Worm (Caenorhabditis elegans) whole organism, L3 larva: ENCODE results near the gene srlf-1.

Experiments used
- ZK546.5 ChIP-seq: sonication (generic microtip); optimal IDR thresholded peaks from 2 replicates; lab custom pipeline; 2017; ENCODE audit warnings: missing biosample characterization, missing genetic modification characterization
- aly-2 ChIP-seq: fragments of 150-350 bp; optimal IDR thresholded peaks from 2 replicates; lab custom pipeline; 2014; ENCODE audit warnings: missing biosample characterization, missing genetic modification characterization
- ama-1 ChIP-seq: fragments of 150-350 bp; optimal IDR thresholded peaks from 2 replicates; lab custom pipeline; 2018
- ceh-16 ChIP-seq: sonication (generic microtip); optimal IDR thresholded peaks from 2 replicates; lab custom pipeline; 2017; ENCODE audit warnings: missing biosample characterization, missing genetic modification characterization
- ceh-82 ChIP-seq: fragments of 150-350 bp; optimal IDR thresholded peaks from 2 replicates; lab custom pipeline; 2014; ENCODE audit warnings: missing biosample characterization, missing genetic modification characterization
- ceh-9 ChIP-seq: sonication (generic microtip); optimal IDR thresholded peaks from 2 replicates; lab custom pipeline; 2018; ENCODE audit warnings: missing biosample characterization, missing genetic modification characterization
- egl-5 ChIP-seq: fragments of 150-350 bp; optimal IDR thresholded peaks from 2 replicates; lab custom pipeline; 2017; ENCODE audit warnings: missing biosample characterization, missing genetic modification reagents, missing genetic modification characterization, inconsistent platforms
- elt-3 ChIP-seq, 3 experiments: fragments of 150-350 bp in 1 of 3; sonication (generic microtip) in 2 of 3; optimal IDR thresholded peaks; 2 replicates in 2 of 3; 4 replicates in 1 of 3; lab custom pipeline; 2014 to 2017; ENCODE audit warnings: missing biosample characterization in 3 of 3, missing genetic modification characterization in 3 of 3
- fkh-2 ChIP-seq: fragments of 150-350 bp; optimal IDR thresholded peaks from 2 replicates; lab custom pipeline; 2014; ENCODE audit warnings: missing biosample characterization, missing genetic modification reagents, missing genetic modification characterization
- fos-1 ChIP-seq: fragments of 150-350 bp; optimal IDR thresholded peaks from 2 replicates; lab custom pipeline; 2014; ENCODE audit warnings: missing biosample characterization, missing genetic modification characterization
- hmg-11 ChIP-seq: sonication (generic microtip); optimal IDR thresholded peaks from 2 replicates; lab custom pipeline; 2016; ENCODE audit warnings: missing genetic modification characterization, missing compliant biosample characterization
- jun-1 ChIP-seq: fragments of 150-350 bp; optimal IDR thresholded peaks from 2 replicates; lab custom pipeline; 2014; ENCODE audit warnings: missing biosample characterization, missing genetic modification reagents, missing genetic modification characterization
- lin-39 ChIP-seq: fragments of 150-350 bp; optimal IDR thresholded peaks from 2 replicates; lab custom pipeline; 2018; ENCODE audit warnings: missing biosample characterization, missing genetic modification reagents, missing genetic modification characterization
- mml-1 ChIP-seq: fragments of 150-350 bp; sonication (generic microtip); optimal IDR thresholded peaks from 3 replicates; lab custom pipeline; 2014; ENCODE audit warnings: missing biosample characterization, missing genetic modification characterization
- nfya-1 ChIP-seq: sonication (generic microtip); optimal IDR thresholded peaks from 2 replicates; lab custom pipeline; 2017; ENCODE audit warnings: missing genetic modification characterization, mild to moderate bottlenecking, missing compliant biosample characterization, antibody characterized with exemption, moderate library complexity; ENCODE audit not compliant: insufficient read depth
- nhr-11 ChIP-seq: fragments of 150-350 bp; optimal IDR thresholded peaks from 2 replicates; lab custom pipeline; 2014; ENCODE audit warnings: missing biosample characterization, missing genetic modification characterization
- nhr-23 ChIP-seq: fragments of 150-350 bp; optimal IDR thresholded peaks from 2 replicates; lab custom pipeline; 2014; ENCODE audit warnings: missing biosample characterization, missing genetic modification reagents, missing genetic modification characterization
- nhr-237 ChIP-seq: fragments of 150-350 bp; optimal IDR thresholded peaks from 2 replicates; lab custom pipeline; 2014; ENCODE audit warnings: missing biosample characterization, missing genetic modification characterization
- nhr-25 ChIP-seq: sonication (generic microtip); optimal IDR thresholded peaks from 2 replicates; lab custom pipeline; 2017; ENCODE audit warnings: missing biosample characterization, missing genetic modification characterization
- nhr-28 ChIP-seq: fragments of 150-350 bp; optimal IDR thresholded peaks from 2 replicates; lab custom pipeline; 2014; ENCODE audit warnings: missing biosample characterization, missing genetic modification characterization
- nhr-43 ChIP-seq: sonication (generic microtip); optimal IDR thresholded peaks from 2 replicates; lab custom pipeline; 2016; ENCODE audit warnings: mild to moderate bottlenecking, missing genetic modification characterization, missing compliant biosample characterization; ENCODE audit not compliant: poor library complexity, severe bottlenecking
- nhr-67 ChIP-seq: fragments of 150-350 bp; optimal IDR thresholded peaks from 2 replicates; lab custom pipeline; 2014; ENCODE audit warnings: missing biosample characterization, missing genetic modification characterization
- pha-4 ChIP-seq: fragments of 150-350 bp; optimal IDR thresholded peaks from 2 replicates; lab custom pipeline; 2014; ENCODE audit warnings: missing biosample characterization, missing genetic modification reagents, missing genetic modification characterization
- pqm-1 ChIP-seq: fragments of 150-350 bp; optimal IDR thresholded peaks from 2 replicates; lab custom pipeline; 2017; ENCODE audit warnings: missing biosample characterization, missing genetic modification characterization, inconsistent platforms
- sea-2 ChIP-seq: fragments of 150-350 bp; sonication (generic microtip); optimal IDR thresholded peaks from 4 replicates; lab custom pipeline; 2014; ENCODE audit warnings: missing biosample characterization, missing genetic modification reagents, missing genetic modification characterization
- skn-1 ChIP-seq: fragments of 150-350 bp; optimal IDR thresholded peaks from 2 replicates; lab custom pipeline; 2014; ENCODE audit warnings: missing biosample characterization, missing genetic modification characterization
- snpc-4 ChIP-seq: fragments of 150-350 bp; optimal IDR thresholded peaks from 2 replicates; lab custom pipeline; 2014; ENCODE audit warnings: missing biosample characterization, missing genetic modification characterization
- unc-39 ChIP-seq: sonication (generic microtip); optimal IDR thresholded peaks from 4 replicates; lab custom pipeline; 2017; ENCODE audit warnings: missing biosample characterization, missing genetic modification characterization
- unc-62 ChIP-seq: fragments of 150-350 bp; sonication (generic microtip); optimal IDR thresholded peaks from 4 replicates; lab custom pipeline; 2014; ENCODE audit warnings: missing biosample characterization, missing genetic modification reagents, missing genetic modification characterization
- zag-1 ChIP-seq: fragments of 150-350 bp; optimal IDR thresholded peaks from 2 replicates; lab custom pipeline; 2014; ENCODE audit warnings: missing biosample characterization, missing genetic modification characterization
- ztf-4 ChIP-seq: fragments of 150-350 bp; optimal IDR thresholded peaks from 2 replicates; lab custom pipeline; 2014; ENCODE audit warnings: missing biosample characterization, missing genetic modification characterization

The srlf-1 gene

DNA sequence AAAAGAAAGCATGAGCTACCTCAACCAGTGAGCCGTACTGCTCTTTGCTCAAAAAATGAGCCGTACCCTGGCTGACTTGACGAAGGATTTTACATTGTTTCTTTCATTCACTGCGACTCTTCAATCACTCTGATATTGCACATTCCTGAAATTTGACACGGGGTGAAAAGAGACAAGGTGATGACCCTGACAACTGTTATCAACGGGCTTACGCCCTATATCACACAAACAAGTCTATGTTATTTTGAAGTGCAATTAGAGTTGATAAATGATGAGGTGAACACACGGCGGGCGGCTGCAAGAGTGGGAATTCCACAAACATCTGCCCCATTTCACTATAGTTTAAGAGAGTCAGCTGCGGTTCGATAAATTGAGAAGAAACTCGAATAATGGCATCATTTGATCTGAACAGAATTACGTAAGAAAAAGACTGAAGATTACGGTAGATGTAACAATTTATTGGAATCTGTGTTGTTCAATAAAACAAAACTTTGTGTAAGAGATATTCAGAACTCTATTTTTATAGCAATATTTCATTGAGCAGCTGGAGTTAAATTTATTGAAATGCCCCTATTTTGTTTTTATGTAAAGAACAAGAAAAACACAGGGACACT, 46.3 kb downstream of the srlf-1 start:
- TF ChIP-seq unc-62: peak; percentile 47
- TF ChIP-seq egl-5 (tag; lab: Kevin White, UChicago): peak; percentile 80
- TF ChIP-seq ceh-9 (tag; lab: Kevin White, UChicago): no peak
- TF ChIP-seq nhr-11: peak; percentile 37
- TF ChIP-seq nhr-25 (tag; lab: Kevin White, UChicago): no peak
- TF ChIP-seq skn-1: no peak
- peak; percentile 12 for TF ChIP-seq nfya-1 (tag; lab: Kevin White, UChicago)
- no peak for TF ChIP-seq nhr-67 (tag; lab: Kevin White, UChicago)
- TF ChIP-seq nhr-28: no peak
- no peak for TF ChIP-seq zag-1
- peak; percentile 59 for TF ChIP-seq lin-39 (tag; lab: Kevin White, UChicago)

DNA sequence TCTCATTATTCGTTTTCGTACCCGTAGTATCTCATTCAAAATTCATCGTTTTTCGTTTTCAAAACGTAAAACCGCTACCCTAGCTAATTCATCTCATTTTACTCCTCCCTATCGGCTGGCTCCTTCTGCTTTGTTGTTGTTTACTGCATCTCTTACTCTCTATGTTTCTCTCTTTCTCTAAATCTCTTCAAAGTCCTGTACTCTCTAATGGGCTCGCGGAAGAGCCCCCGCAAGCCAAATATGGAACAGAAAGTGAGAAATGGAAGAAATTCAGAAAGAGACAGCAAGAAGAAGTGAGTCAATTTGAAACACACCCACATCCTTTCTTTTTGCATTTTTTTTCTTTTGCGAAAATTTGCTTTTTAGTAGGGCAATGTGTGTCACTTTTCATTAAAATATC, 48.3 kb downstream of the srlf-1 start:
- TF ChIP-seq nhr-25 (tag; lab: Kevin White, UChicago) (no peak), hmg-11 (tag; lab: Kevin White, UChicago) (no peak), elt-3 (tag; optimal IDR thresholded peaks at IDR 0.05; lab: Kevin White, UChicago) (no peak), ama-1 (lab: Kevin White, UChicago) (no peak), pqm-1 (tag; lab: Kevin White, UChicago) (no peak), fos-1 (tag; lab: Kevin White, UChicago) (no peak), snpc-4 (tag; lab: Kevin White, UChicago) (no peak), nhr-43 (tag; lab: Kevin White, UChicago) (no peak), mml-1 (tag; lab: Kevin White, UChicago) (no peak), unc-39 (tag; lab: Kevin White, UChicago) (no peak), pha-4 (tag; lab: Kevin White, UChicago) (peak; percentile 1), sea-2 (GFP tag; lab: Kevin White, UChicago) (peak; percentile 5), nfya-1 (tag; lab: Kevin White, UChicago) (peak; percentile 46), nhr-237 (no peak), ceh-16 (tag; lab: Kevin White, UChicago) (no peak), ztf-4 (tag; lab: Kevin White, UChicago) (no peak), ZK546.5 (no peak), fkh-2 (tag; lab: Kevin White, UChicago) (peak; percentile 51), ceh-82 (no peak), ceh-9 (tag; lab: Kevin White, UChicago) (no peak), jun-1 (tag; lab: Kevin White, UChicago) (no peak), lin-39 (tag; lab: Kevin White, UChicago) (peak; percentile 91)

DNA sequence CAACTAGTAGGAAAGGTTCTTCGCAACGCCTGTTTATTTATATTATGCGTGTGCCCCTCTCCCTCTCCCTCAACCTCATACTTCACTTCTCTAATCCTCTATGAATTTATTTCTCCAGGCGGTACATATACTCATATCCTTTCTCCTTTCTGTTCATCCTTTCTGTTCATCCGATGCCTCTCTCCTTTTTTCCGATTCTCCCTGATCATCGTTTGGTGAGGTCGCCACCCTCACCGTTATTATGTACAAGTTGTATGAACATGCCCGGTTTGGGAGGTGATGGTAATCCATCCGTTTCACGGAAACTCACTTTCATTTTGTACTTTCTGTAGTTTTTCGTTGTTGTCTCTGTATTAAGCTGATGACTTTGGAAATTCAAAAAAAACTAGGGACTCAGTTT, 49.3 kb downstream of the srlf-1 start:
- TF ChIP-seq aly-2 (no peak), nfya-1 (tag; lab: Kevin White, UChicago) (peak; percentile 1), nhr-23 (tag; lab: Kevin White, UChicago) (peak; percentile 25)
